Fruit fly (Drosophila melanogaster): ENCODE data around the gene CG4194.
A peak's percentile ranks its signal among the peaks of the same experiment; 100 is the strongest.

Gene CG4194

dm6 chrX:2094072-2094761, 25.8 kb downstream of the CG4194 start, which contains the start of gene csw:
TSS of gene csw (plus strand) at chrX:2094234.
- TF ChIP-seq ab (GFP tag; optimal IDR thresholded peaks at IDR 0.05) (no peak), CG34224 (GFP tag; IDR thresholded peaks at IDR 0.05; ENCODE audit: partially characterized antibody) (no peak), CG7786 (GFP tag; optimal IDR thresholded peaks at IDR 0.05) (peak; percentile 51), CG8359 (GFP tag; optimal IDR thresholded peaks at IDR 0.05; ENCODE audit: borderline replicate concordance) (no peak), CG14050 (GFP tag; IDR thresholded peaks at IDR 0.05) (no peak), CG5180 (GFP tag; optimal IDR thresholded peaks at IDR 0.05) (no peak), CG3163 (GFP tag; optimal IDR thresholded peaks at IDR 0.05) (peak; percentile 47), usp (GFP tag; optimal IDR thresholded peaks at IDR 0.05) (no peak), fru (optimal IDR thresholded peaks at IDR 0.05) (no peak), CG11504 (tag; optimal IDR thresholded peaks at IDR 0.05) (no peak), sob (GFP tag; IDR thresholded peaks at IDR 0.05) (peak; percentile 71; the same call in 1 of the 2 replicates), CG11695 (GFP tag; IDR thresholded peaks at IDR 0.05) (no peak), crc (GFP tag; optimal IDR thresholded peaks at IDR 0.05) (no peak), CG3407 (GFP tag; optimal IDR thresholded peaks at IDR 0.05) (no peak), CG42726 (GFP tag; IDR thresholded peaks at IDR 0.05; ENCODE audit: partially characterized antibody) (peak; percentile 67), CG31441 (GFP tag; IDR thresholded peaks at IDR 0.05) (no peak), Vsx1 (GFP tag; optimal IDR thresholded peaks at IDR 0.05) (no peak), eyg (GFP tag; optimal IDR thresholded peaks at IDR 0.05) (no peak), MTF-1 (GFP tag; optimal IDR thresholded peaks at IDR 0.05; ENCODE audit: borderline replicate concordance) (no peak), kni (GFP tag; optimal IDR thresholded peaks at IDR 0.05) (peak; percentile 36), CG4820 (GFP tag; optimal IDR thresholded peaks at IDR 0.05) (no peak), unpg (GFP tag; optimal IDR thresholded peaks at IDR 0.05) (no peak), CG6683 (GFP tag; optimal IDR thresholded peaks at IDR 0.05) (no peak), klu (GFP tag; IDR thresholded peaks at IDR 0.05) (no peak), HLH3B (GFP tag; IDR thresholded peaks at IDR 0.05) (no peak), CG2712 (tag; optimal IDR thresholded peaks at IDR 0.05) (peak; percentile 30), lola (GFP tag; optimal IDR thresholded peaks at IDR 0.05) (peak in 1 of 3 experiments; percentile 60), sna (GFP tag; IDR thresholded peaks at IDR 0.05; ENCODE audit: partially characterized antibody) (no peak), gem (tag; optimal IDR thresholded peaks at IDR 0.05) (peak; percentile 32), sens (GFP tag) (peak; percentile 76), CG6765 (GFP tag; optimal IDR thresholded peaks at IDR 0.05) (no peak), CG6854 (GFP tag; optimal IDR thresholded peaks at IDR 0.05) (no peak), CG16815 (GFP tag; optimal IDR thresholded peaks at IDR 0.05) (no peak), Gug (GFP tag; IDR thresholded peaks at IDR 0.05) (no peak), CG12071 (GFP tag; optimal IDR thresholded peaks at IDR 0.05) (no peak), CG1529 (GFP tag; optimal IDR thresholded peaks at IDR 0.05) (no peak), cas (GFP tag; IDR thresholded peaks at IDR 0.05) (no peak), Opbp (GFP tag; IDR thresholded peaks at IDR 0.05; ENCODE audit: partially characterized antibody) (0 out of 3 replicates have a peak, but pooled peaks have one; percentile 50), CG2875 (GFP tag; optimal IDR thresholded peaks at IDR 0.05) (no peak), hkb (optimal IDR thresholded peaks at IDR 0.05) (peak; percentile 53), hkb (GFP tag; IDR thresholded peaks at IDR 0.05) (no peak), CG7987 (GFP tag; optimal IDR thresholded peaks at IDR 0.05) (no peak), Hsf (GFP tag; optimal IDR thresholded peaks at IDR 0.05) (peak; percentile 57), ewg (GFP tag; optimal IDR thresholded peaks at IDR 0.05) (peak; percentile 61), dpn (GFP tag; optimal IDR thresholded peaks at IDR 0.05) (peak; percentile 59 to 62), Dfd (GFP tag; optimal IDR thresholded peaks at IDR 0.05) (no peak), Atf-2 (GFP tag; optimal IDR thresholded peaks at IDR 0.05) (peak; percentile 6), CG9727 (GFP tag; optimal IDR thresholded peaks at IDR 0.05) (peak; percentile 2), ssp (GFP tag; IDR thresholded peaks at IDR 0.05) (peak; percentile 19; the same call in 1 of the 2 replicates), CG7963 (GFP tag; IDR thresholded peaks at IDR 0.05; ENCODE audit: partially characterized antibody) (no peak)
